Fruit fly (Drosophila melanogaster): Measurements from ENCODE around the gene Hmu.

Gene Hmu

DNA sequence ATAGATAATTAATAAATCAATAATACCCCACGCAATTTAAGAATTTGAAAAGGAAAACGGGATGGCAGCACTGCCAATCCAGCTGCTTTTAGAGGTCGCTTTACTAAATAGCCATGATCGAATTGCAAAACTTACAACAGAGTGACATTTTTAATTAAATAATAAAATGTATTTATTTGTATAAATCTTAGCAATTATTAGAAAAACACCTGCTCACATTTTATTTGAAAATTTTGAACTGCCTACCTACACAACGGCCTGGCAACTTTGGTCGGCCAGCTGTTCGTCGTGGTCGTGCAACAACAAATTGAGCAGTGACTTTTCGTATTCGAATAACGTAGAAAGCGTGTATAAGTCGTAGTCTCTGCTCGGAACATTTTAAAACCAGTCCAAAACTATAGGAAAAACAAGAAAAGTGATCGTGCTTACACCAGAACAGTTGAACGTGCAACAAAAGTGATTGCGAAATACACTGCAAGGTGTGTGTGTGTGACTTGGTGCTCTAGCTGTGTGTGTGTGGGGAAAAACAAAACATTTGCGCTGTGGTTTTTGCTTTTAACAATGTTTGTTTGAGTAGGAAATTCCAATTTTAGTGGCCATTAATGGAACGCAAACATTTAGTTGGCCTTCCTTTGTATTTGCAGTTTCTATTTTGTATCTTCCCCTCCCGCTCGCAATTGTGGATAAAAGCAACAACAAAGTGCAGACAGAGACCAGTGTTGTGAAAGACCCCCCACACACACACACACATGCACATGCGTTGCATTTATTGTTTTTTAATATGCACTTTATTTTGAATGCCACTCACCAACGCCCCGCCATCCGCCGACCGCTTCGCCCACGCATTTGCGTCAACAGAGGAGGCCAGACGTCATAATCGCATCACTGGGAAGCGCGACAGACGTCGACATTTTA is 13.8 kb upstream of the Hmu start, which contains the start of gene CG5938 (continued):
- TF ChIP-seq Scr (GFP tag; IDR thresholded peaks at IDR 0.05; ENCODE audit: partially characterized antibody) (peak; percentile 24; the same call in 1 of the 2 replicates), Myb (GFP tag; optimal IDR thresholded peaks at IDR 0.05) (peak; percentile 0), CG11398 (GFP tag; optimal IDR thresholded peaks at IDR 0.05) (no peak), CG12659 (GFP tag; optimal IDR thresholded peaks at IDR 0.05) (peak; percentile 35), CG9817 (tag; optimal IDR thresholded peaks at IDR 0.05) (peak; percentile 9), so (GFP tag; IDR thresholded peaks at IDR 0.05) (0 out of 3 replicates have a peak, but pooled peaks have one; percentile 31), wek (GFP tag; optimal IDR thresholded peaks at IDR 0.05) (no peak), tll (GFP tag; optimal IDR thresholded peaks at IDR 0.05) (peak in 1 of 2 experiments; percentile 76), nerfin-1 (tag; optimal IDR thresholded peaks at IDR 0.05) (peak; percentile 2), sr (GFP tag; IDR thresholded peaks at IDR 0.05) (peak; percentile 85), nom (GFP tag; optimal IDR thresholded peaks at IDR 0.05) (peak; percentile 54), prd (optimal IDR thresholded peaks at IDR 0.05) (no peak), prd (GFP tag; IDR thresholded peaks at IDR 0.05) (peak; percentile 50; the same call in 1 of the 3 replicates), abd-A (tag; optimal IDR thresholded peaks at IDR 0.05) (peak; percentile 38), ind (GFP tag; optimal IDR thresholded peaks at IDR 0.05) (peak; percentile 14), lbe (GFP tag; optimal IDR thresholded peaks at IDR 0.05) (peak; percentile 35), CG4854 (GFP tag; optimal IDR thresholded peaks at IDR 0.05) (peak; percentile 4), CG11085 (GFP tag; IDR thresholded peaks at IDR 0.05) (no peak), trem (tag; optimal IDR thresholded peaks at IDR 0.05) (peak; percentile 92), sob (GFP tag; IDR thresholded peaks at IDR 0.05) (0 out of 2 replicates have a peak, but pooled peaks have one; percentile 9), CG2199 (GFP tag; IDR thresholded peaks at IDR 0.05) (0 out of 3 replicates have a peak, but pooled peaks have one; percentile 65), seq (GFP tag; IDR thresholded peaks at IDR 0.05) (peak; percentile 62), slp2 (GFP tag; optimal IDR thresholded peaks at IDR 0.05) (no peak), YL-1 (GFP tag; optimal IDR thresholded peaks at IDR 0.05) (peak; percentile 35), Deaf1 (tag; optimal IDR thresholded peaks at IDR 0.05) (peak; percentile 35), dimm (GFP tag; IDR thresholded peaks at IDR 0.05) (no peak), Sox102F (GFP tag; optimal IDR thresholded peaks at IDR 0.05) (peak; percentile 40), emc (GFP tag; optimal IDR thresholded peaks at IDR 0.05) (no peak), CG3726 (GFP tag; IDR thresholded peaks at IDR 0.05) (no peak), fd3F (GFP tag; optimal IDR thresholded peaks at IDR 0.05) (no peak), Rfx (GFP tag; IDR thresholded peaks at IDR 0.05) (peak; percentile 9; the same call in 1 of the 2 replicates), CG15696 (tag; optimal IDR thresholded peaks at IDR 0.05) (peak; percentile 5), jumu (GFP tag; optimal IDR thresholded peaks at IDR 0.05) (no peak), Abd-B (GFP tag; optimal IDR thresholded peaks at IDR 0.05) (peak; percentile 25), hkb (optimal IDR thresholded peaks at IDR 0.05) (peak; percentile 26), hkb (GFP tag; IDR thresholded peaks at IDR 0.05) (no peak), CG17361 (GFP tag; IDR thresholded peaks at IDR 0.05) (peak; percentile 46; the same call in 1 of the 3 replicates), CG10654 (GFP tag; optimal IDR thresholded peaks at IDR 0.05) (peak; percentile 0), Nf-YC (tag; optimal IDR thresholded peaks at IDR 0.05) (peak; percentile 23), CG15011 (GFP tag; optimal IDR thresholded peaks at IDR 0.05) (no peak), Hand (GFP tag; optimal IDR thresholded peaks at IDR 0.05) (no peak), Sox100B (GFP tag; optimal IDR thresholded peaks at IDR 0.05) (peak; percentile 19), CG10209 (GFP tag; optimal IDR thresholded peaks at IDR 0.05) (peak; percentile 8), CG14710 (tag; optimal IDR thresholded peaks at IDR 0.05) (peak; percentile 58), tgo (GFP tag; IDR thresholded peaks at IDR 0.05) (peak; percentile 20; the same call in 1 of the 3 replicates), HmgZ (tag; optimal IDR thresholded peaks at IDR 0.05) (peak; percentile 55), CG15514 (GFP tag; optimal IDR thresholded peaks at IDR 0.05) (peak; percentile 62), CG9932 (GFP tag; IDR thresholded peaks at IDR 0.05) (peak; percentile 26; the same call in 1 of the 2 replicates)

All from whole organism, embryonic.